Fruit fly (Drosophila melanogaster) whole organism, embryonic: ENCODE data around the gene CG13667.

Experiments used
- BEAF-32 ChIP-seq: fragments of 200-800 bp; sonication (Bioruptor generic); optimal IDR thresholded peaks from 3 replicates; lab custom pipeline; 2017; ENCODE audit warnings: missing biosample characterization, missing genetic modification characterization, mild to moderate bottlenecking, moderate library complexity, missing genetic modification reagents
- CG11695 ChIP-seq: fragments of 200-800 bp; sonication (Bioruptor generic); IDR thresholded peaks from 3 replicates; pipeline ENCODE4 v1.3.6; 2022; ENCODE audit warnings: missing biosample characterization, missing genetic modification characterization
- CG12236 ChIP-seq: fragments of 200-800 bp; sonication (Bioruptor generic); optimal IDR thresholded peaks from 2 replicates; lab custom pipeline; 2016; ENCODE audit warnings: missing biosample characterization, missing genetic modification characterization
- CG14014 ChIP-seq: fragments of 200-800 bp; sonication (Bioruptor generic); IDR thresholded peaks from 2 replicates; pipeline ENCODE4 v1.3.6; 2022; ENCODE audit warnings: missing biosample characterization, missing genetic modification characterization
- CG15269 ChIP-seq: fragments of 200-800 bp; sonication (Bioruptor generic); optimal IDR thresholded peaks from 2 replicates; lab custom pipeline; 2018; ENCODE audit warnings: missing biosample characterization, mild to moderate bottlenecking, missing genetic modification characterization, moderate library complexity
- CG17186 ChIP-seq: fragments of 200-800 bp; sonication (Bioruptor generic); optimal IDR thresholded peaks from 3 replicates; lab custom pipeline; 2017; ENCODE audit warnings: missing biosample characterization, missing genetic modification reagents, missing genetic modification characterization
- CG17328 ChIP-seq: fragments of 200-800 bp; sonication (Bioruptor generic); IDR thresholded peaks from 2 replicates; pipeline ENCODE4 v1.3.6; 2022; ENCODE audit warnings: missing biosample characterization, missing genetic modification characterization
- CG17359 ChIP-seq: fragments of 200-800 bp; sonication (Bioruptor generic); optimal IDR thresholded peaks from 3 replicates; lab custom pipeline; 2018; ENCODE audit warnings: missing biosample characterization, mild to moderate bottlenecking, missing genetic modification characterization, moderate library complexity
- CG2120 ChIP-seq: fragments of 200-800 bp; sonication (Bioruptor generic); optimal IDR thresholded peaks from 3 replicates; lab custom pipeline; 2016; ENCODE audit warnings: missing biosample characterization, missing genetic modification characterization
- CG30403 ChIP-seq: fragments of 200-800 bp; sonication (Bioruptor generic); optimal IDR thresholded peaks from 3 replicates; lab custom pipeline; 2016; ENCODE audit warnings: missing biosample characterization, missing genetic modification characterization
- CG31224 ChIP-seq: fragments of 200-800 bp; sonication (Bioruptor generic); IDR thresholded peaks from 2 replicates; pipeline ENCODE4 v1.3.6; 2022; ENCODE audit warnings: missing biosample characterization, missing genetic modification characterization
- CG3847 ChIP-seq: fragments of 200-800 bp; sonication (Bioruptor generic); IDR thresholded peaks from 2 replicates; pipeline ENCODE4 v1.3.6; 2022; ENCODE audit warnings: missing biosample characterization, missing genetic modification characterization
- CG6765 ChIP-seq: fragments of 200-800 bp; sonication (Bioruptor generic); optimal IDR thresholded peaks from 3 replicates; lab custom pipeline; 2017; ENCODE audit warnings: missing biosample characterization, mild to moderate bottlenecking, missing genetic modification characterization
- CG6791 ChIP-seq: fragments of 200-800 bp; sonication (Bioruptor generic); IDR thresholded peaks from 3 replicates; pipeline ENCODE4 v1.3.6; 2022; ENCODE audit warnings: missing biosample characterization, missing genetic modification characterization; ENCODE audit not compliant: partially characterized antibody
- CG7987 ChIP-seq: fragments of 200-800 bp; sonication (Bioruptor generic); optimal IDR thresholded peaks from 2 replicates; lab custom pipeline; 2018; ENCODE audit warnings: missing biosample characterization, mild to moderate bottlenecking, missing genetic modification characterization, moderate library complexity
- CG9932 ChIP-seq: fragments of 200-800 bp; sonication (Bioruptor generic); IDR thresholded peaks from 2 replicates; pipeline ENCODE4 v1.3.6; 2022; ENCODE audit warnings: missing biosample characterization, missing genetic modification characterization
- D ChIP-seq, 2 experiments: fragments of 200-800 bp in 1 of 2; fragments of >200 bp in 1 of 2; sonication (Bioruptor generic) in 1 of 2; optimal IDR thresholded peaks; 2 replicates in 1 of 2; 3 replicates in 1 of 2; lab custom pipeline; 2017; ENCODE audit warnings: mild to moderate bottlenecking in 1 of 2, missing biosample characterization in 1 of 2, missing genetic modification characterization in 1 of 2, missing genetic modification reagents in 1 of 2
- HLHmδ ChIP-seq: fragments of 200-800 bp; sonication (Bioruptor generic); optimal IDR thresholded peaks from 2 replicates; lab custom pipeline; 2018; ENCODE audit warnings: missing biosample characterization, mild to moderate bottlenecking, missing genetic modification characterization, moderate library complexity
- Ptx1 ChIP-seq: fragments of 200-800 bp; sonication (Bioruptor generic); IDR thresholded peaks from 2 replicates; pipeline ENCODE4 v1.3.6; 2022; ENCODE audit warnings: missing biosample characterization, missing genetic modification characterization
- Ravus ChIP-seq: fragments of 200-800 bp; sonication (Bioruptor generic); IDR thresholded peaks from 2 replicates; pipeline ENCODE4 v1.3.6; 2022; ENCODE audit warnings: missing biosample characterization, missing genetic modification characterization
- Scr ChIP-seq: fragments of 200-800 bp; sonication (Bioruptor generic); IDR thresholded peaks from 2 replicates; pipeline ENCODE4 v1.3.6; 2022; ENCODE audit warnings: missing biosample characterization, missing genetic modification characterization; ENCODE audit not compliant: partially characterized antibody
- Sry-β ChIP-seq: fragments of 200-800 bp; sonication (Bioruptor generic); optimal IDR thresholded peaks from 2 replicates; lab custom pipeline; 2018; ENCODE audit warnings: missing biosample characterization, mild to moderate bottlenecking, missing genetic modification characterization, moderate library complexity
- YL-1 ChIP-seq: fragments of 200-800 bp; sonication (Bioruptor generic); optimal IDR thresholded peaks from 3 replicates; lab custom pipeline; 2017; ENCODE audit warnings: missing biosample characterization, mild to moderate bottlenecking, missing genetic modification characterization
- ac ChIP-seq: fragments of 200-800 bp; sonication (Bioruptor generic); optimal IDR thresholded peaks from 3 replicates; lab custom pipeline; 2017; ENCODE audit warnings: missing biosample characterization, mild to moderate bottlenecking, missing genetic modification characterization
- corto ChIP-seq: fragments of 200-800 bp; sonication (Bioruptor generic); optimal IDR thresholded peaks from 2 replicates; lab custom pipeline; 2016; ENCODE audit warnings: missing biosample characterization, mild to moderate bottlenecking, missing genetic modification characterization, moderate library complexity
- crc ChIP-seq: fragments of 200-800 bp; sonication (Bioruptor generic); optimal IDR thresholded peaks from 2 replicates; lab custom pipeline; 2016; ENCODE audit warnings: missing biosample characterization, missing genetic modification characterization
- crp ChIP-seq, 2 experiments: fragments of 200-800 bp; sonication (Bioruptor generic); optimal IDR thresholded peaks; 2 replicates in 1 of 2; 3 replicates in 1 of 2; lab custom pipeline; 2017; ENCODE audit warnings: missing biosample characterization in 2 of 2, missing genetic modification characterization in 2 of 2, mild to moderate bottlenecking in 1 of 2, moderate library complexity in 1 of 2
- da ChIP-seq: fragments of 200-800 bp; sonication (Bioruptor generic); optimal IDR thresholded peaks from 2 replicates; lab custom pipeline; 2016; ENCODE audit warnings: missing biosample characterization, missing genetic modification characterization
- dati ChIP-seq: fragments of 200-800 bp; sonication (Bioruptor generic); IDR thresholded peaks from 2 replicates; pipeline ENCODE4 v1.3.6; 2022; ENCODE audit warnings: missing biosample characterization, missing genetic modification characterization
- dmrt99B ChIP-seq: fragments of 200-800 bp; sonication (Bioruptor generic); optimal IDR thresholded peaks from 2 replicates; lab custom pipeline; 2018; ENCODE audit warnings: missing biosample characterization, mild to moderate bottlenecking, missing genetic modification characterization, moderate library complexity
- eyg ChIP-seq: fragments of 200-800 bp; sonication (Bioruptor generic); optimal IDR thresholded peaks from 3 replicates; lab custom pipeline; 2016; ENCODE audit warnings: missing biosample characterization, missing genetic modification characterization
- fd96Cb ChIP-seq: fragments of 200-800 bp; sonication (Bioruptor generic); optimal IDR thresholded peaks from 2 replicates; lab custom pipeline; 2018; ENCODE audit warnings: missing biosample characterization, mild to moderate bottlenecking, missing genetic modification characterization, moderate library complexity
- fu2 ChIP-seq: fragments of 200-800 bp; sonication (Bioruptor generic); optimal IDR thresholded peaks from 2 replicates; lab custom pipeline; 2016; ENCODE audit warnings: missing biosample characterization, missing genetic modification characterization
- gce ChIP-seq: fragments of 200-800 bp; sonication (Bioruptor generic); IDR thresholded peaks from 3 replicates; pipeline ENCODE4 v1.3.6; 2022; ENCODE audit warnings: missing biosample characterization, missing genetic modification characterization
- grn ChIP-seq: fragments of 200-800 bp; sonication (Bioruptor generic); optimal IDR thresholded peaks from 3 replicates; lab custom pipeline; 2017; ENCODE audit warnings: missing biosample characterization, missing genetic modification characterization
- hkb ChIP-seq, 2 experiments: fragments of 200-800 bp in 1 of 2; fragments of >200 bp in 1 of 2; sonication (Bioruptor generic) in 1 of 2; IDR thresholded peaks in 1 of 2; optimal IDR thresholded peaks in 1 of 2; 2 replicates each; pipeline versions ENCODE4 v1.3.6 to Lab custom; 2017 to 2022; ENCODE audit warnings: missing biosample characterization in 1 of 2, missing genetic modification characterization in 1 of 2
- mam ChIP-seq: fragments of 200-800 bp; sonication (Bioruptor generic); optimal IDR thresholded peaks from 3 replicates; lab custom pipeline; 2016; ENCODE audit warnings: missing biosample characterization, missing genetic modification characterization
- odd ChIP-seq: fragments of 200-800 bp; sonication (Bioruptor generic); optimal IDR thresholded peaks from 2 replicates; lab custom pipeline; 2017; ENCODE audit warnings: missing biosample characterization, mild to moderate bottlenecking, missing genetic modification characterization
- otp ChIP-seq: fragments of 200-800 bp; sonication (Bioruptor generic); IDR thresholded peaks from 3 replicates; pipeline ENCODE4, ENCODE4 v1.3.6; 2022; ENCODE audit warnings: missing biosample characterization, missing genetic modification characterization
- pan ChIP-seq, 4 experiments: fragments of >200 bp in 3 of 4; fragments of 200-800 bp in 1 of 4; sonication (Bioruptor generic) in 1 of 4; optimal IDR thresholded peaks in 3 of 4; IDR thresholded peaks in 1 of 4; 2 replicates each; pipeline versions ENCODE4 v1.3.6 to Lab custom; 2017 to 2022; ENCODE audit warnings: missing biosample characterization in 2 of 4, missing genetic modification characterization in 2 of 4, mixed read lengths in 1 of 4
- pnt ChIP-seq: fragments of 200-800 bp; sonication (Bioruptor generic); optimal IDR thresholded peaks from 3 replicates; lab custom pipeline; 2016; ENCODE audit warnings: missing biosample characterization, missing genetic modification characterization
- run ChIP-seq: fragments of 200-800 bp; sonication (Bioruptor generic); optimal IDR thresholded peaks from 3 replicates; lab custom pipeline; 2018; ENCODE audit warnings: missing biosample characterization, mild to moderate bottlenecking, missing genetic modification characterization
- sd ChIP-seq: fragments of 200-800 bp; sonication (Bioruptor generic); optimal IDR thresholded peaks from 3 replicates; lab custom pipeline; 2018; ENCODE audit warnings: missing biosample characterization, mild to moderate bottlenecking, missing genetic modification characterization, moderate library complexity
- sima ChIP-seq: fragments of 200-800 bp; sonication (Bioruptor generic); optimal IDR thresholded peaks from 2 replicates; lab custom pipeline; 2016; ENCODE audit warnings: missing biosample characterization, missing genetic modification characterization
- sr ChIP-seq: fragments of 200-800 bp; sonication (Bioruptor generic); IDR thresholded peaks from 3 replicates; pipeline ENCODE4 v1.3.6; 2022; ENCODE audit warnings: missing biosample characterization, missing genetic modification characterization
- wdn ChIP-seq: fragments of 200-800 bp; sonication (Bioruptor generic); IDR thresholded peaks from 2 replicates; pipeline ENCODE4 v1.3.6; 2022; ENCODE audit warnings: missing biosample characterization, missing genetic modification characterization

The CG13667 gene

DNA sequence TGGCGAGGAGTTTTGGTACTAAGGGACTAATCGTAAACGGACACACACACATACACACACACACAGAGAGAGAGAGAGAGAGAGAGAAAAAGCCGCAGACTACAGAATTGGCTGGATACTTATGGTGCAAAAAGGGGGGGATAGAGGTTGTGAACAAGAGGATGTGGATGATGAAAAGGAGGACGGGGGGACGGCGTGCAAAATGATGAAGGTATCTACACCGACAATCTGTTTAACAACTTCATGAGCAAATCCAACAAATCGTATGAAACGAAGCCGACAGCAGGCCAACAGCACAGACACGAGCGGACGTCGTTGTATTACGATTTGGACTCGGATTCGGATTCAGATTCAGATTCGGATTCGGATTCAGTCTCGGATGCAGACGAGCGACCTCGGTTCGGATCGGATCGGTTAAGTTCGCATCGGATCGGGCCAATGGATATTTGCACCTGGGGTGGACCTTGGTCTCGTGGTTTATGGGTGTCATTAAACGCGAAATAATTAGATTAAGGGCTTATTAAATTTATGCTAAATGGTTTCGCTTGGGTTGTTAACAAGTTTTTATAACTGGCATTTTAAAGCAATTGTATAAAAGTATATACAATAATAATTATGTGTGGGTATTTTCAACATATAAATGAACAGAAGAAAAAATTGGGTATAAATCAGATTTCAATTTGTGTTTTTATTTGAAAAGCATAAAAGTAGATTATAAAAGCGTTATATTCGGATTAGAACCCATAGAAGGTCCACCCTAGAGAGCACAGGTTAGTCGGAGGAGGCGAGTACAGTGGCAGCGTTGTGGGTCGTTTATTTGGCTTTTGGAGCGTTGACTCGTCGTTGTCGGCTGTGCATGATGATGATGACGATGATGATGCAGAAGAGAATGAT is 50.0 kb downstream of the CG13667 start (continued):
- TF ChIP-seq dmrt99B (tag; lab: Kevin White, UChicago) (peak; percentile 95), gce (GFP tag; lab: Robert Waterston, UW) (peak; percentile 66; the same call in 1 of the 3 replicates), Ptx1 (GFP tag; lab: Robert Waterston, UW) (peak; percentile 81), crc (GFP tag; lab: Kevin White, UChicago) (peak; percentile 73), sd (tag; lab: Kevin White, UChicago) (peak; percentile 50), CG7987 (GFP tag; lab: Kevin White, UChicago) (peak; percentile 60), CG6765 (GFP tag; lab: Kevin White, UChicago) (peak; percentile 92), ac (GFP tag; lab: Kevin White, UChicago) (peak; percentile 9), YL-1 (GFP tag; lab: Kevin White, UChicago) (peak; percentile 73), otp (peak; percentile 48; the same call in 1 of the 3 replicates), crp (GFP tag; optimal IDR thresholded peaks at IDR 0.05; lab: Kevin White, UChicago) (peak in 1 of 2 experiments; percentile 29), fd96Cb (tag; lab: Kevin White, UChicago) (peak; percentile 87), run (tag; lab: Kevin White, UChicago) (peak; percentile 91), CG17328 (GFP tag; lab: Robert Waterston, UW) (peak; percentile 63), sima (no peak), CG2120 (GFP tag; lab: Kevin White, UChicago) (peak; percentile 85), CG3847 (peak; percentile 75), da (GFP tag; lab: Kevin White, UChicago) (no peak), Scr (GFP tag; lab: Robert Waterston, UW) (no peak), CG30403 (GFP tag; lab: Kevin White, UChicago) (peak; percentile 91), CG17359 (tag; lab: Kevin White, UChicago) (peak; percentile 88), Sry-β (GFP tag; lab: Kevin White, UChicago) (no peak), CG31224 (peak; percentile 60), corto (peak; percentile 88), pnt (peak; percentile 9), mam (GFP tag; lab: Kevin White, UChicago) (peak; percentile 67), odd (peak; percentile 88), wdn (GFP tag; lab: Robert Waterston, UW) (peak; percentile 45; the same call in 1 of the 2 replicates), dati (GFP tag; lab: Robert Waterston, UW) (peak; percentile 59; the same call in 1 of the 2 replicates), CG9932 (GFP tag; lab: Robert Waterston, UW) (peak; percentile 57), eyg (GFP tag; lab: Kevin White, UChicago) (peak; percentile 0), CG11695 (peak; percentile 93), hkb (optimal IDR thresholded peaks at IDR 0.05; lab: Kevin White, UChicago) (no peak), hkb (GFP tag; IDR thresholded peaks at IDR 0.05; lab: Robert Waterston, UW) (peak; percentile 91), BEAF-32 (GFP tag; lab: Kevin White, UChicago) (no peak), sr (GFP tag; lab: Robert Waterston, UW) (no peak), CG6791 (GFP tag; lab: Robert Waterston, UW) (no peak), fu2 (no peak), pan (optimal IDR thresholded peaks at IDR 0.05; lab: Kevin White, UChicago) (no peak), pan (GFP tag; optimal IDR thresholded peaks at IDR 0.05 in 1 of 2, IDR thresholded peaks at IDR 0.05 in 1 of 2) (peak in 1 of 2 experiments; percentile 85), CG14014 (GFP tag; lab: Robert Waterston, UW) (peak; percentile 85), D (optimal IDR thresholded peaks at IDR 0.05; lab: Kevin White, UChicago) (no peak), D (GFP tag; optimal IDR thresholded peaks at IDR 0.05; lab: Kevin White, UChicago) (peak; percentile 90), CG17186 (GFP tag; lab: Kevin White, UChicago) (peak; percentile 14), CG15269 (peak; percentile 89), CG12236 (GFP tag; lab: Kevin White, UChicago) (no peak), grn (GFP tag; lab: Kevin White, UChicago) (peak; percentile 46), HLHmδ (no peak), Ravus (GFP tag; lab: Robert Waterston, UW) (peak; percentile 51)
